Fruit fly (Drosophila melanogaster): ENCODE measurements around the gene CG7632.

- no peak for TF ChIP-seq CG9876 (GFP tag; optimal IDR thresholded peaks at IDR 0.05)
- no peak for TF ChIP-seq CG30020 (tag; optimal IDR thresholded peaks at IDR 0.05)
- no peak for TF ChIP-seq psq (GFP tag; optimal IDR thresholded peaks at IDR 0.05)
- TF ChIP-seq D19B (GFP tag; optimal IDR thresholded peaks at IDR 0.05) = no peak
Observed at dm6 chr3L:21343254-21344083, 39.0 kb downstream of the CG7632 start, which contains the start of the genes Tbc1d8-9 and CG32436.
